Worm (Caenorhabditis elegans): Measurements from ENCODE around the gene K07F5.6.

K07F5.6 gene

ce11 chrIV:9875646-9876045, 29.2 kb upstream of the K07F5.6 start:
- TF ChIP-seq F57A8.1 (GFP tag; optimal IDR thresholded peaks at IDR 0.05) = no peak
- no peak for TF ChIP-seq lsl-1 (GFP tag; optimal IDR thresholded peaks at IDR 0.05)
- TF ChIP-seq hsf-1 (GFP tag; IDR thresholded peaks at IDR 0.05) = no peak
- TF ChIP-seq attf-6 (GFP tag; IDR thresholded peaks at IDR 0.05) = no peak
- no peak for TF ChIP-seq B0336.3 (GFP tag; IDR thresholded peaks at IDR 0.05)
- TF ChIP-seq ztf-22 (GFP tag; optimal IDR thresholded peaks at IDR 0.05) = no peak
- TF ChIP-seq lin-40 (tag; optimal IDR thresholded peaks at IDR 0.05) = peak; percentile 52
- no peak for TF ChIP-seq madf-8 (GFP tag; conservative IDR thresholded peaks at IDR 0.05)
- no peak for TF ChIP-seq B0035.1 (tag; optimal IDR thresholded peaks at IDR 0.05)
- TF ChIP-seq ZK185.1 (tag; optimal IDR thresholded peaks at IDR 0.05; ENCODE audit: poor library complexity, severe bottlenecking) = no peak
- TF ChIP-seq akir-1 (GFP tag; optimal IDR thresholded peaks at IDR 0.05) = no peak
- TF ChIP-seq lin-35 (GFP tag; optimal IDR thresholded peaks at IDR 0.05) = no peak
- TF ChIP-seq tlf-1 (GFP tag; optimal IDR thresholded peaks at IDR 0.05) = no peak
- TF ChIP-seq tbx-9 (tag; optimal IDR thresholded peaks at IDR 0.05; ENCODE audit: borderline replicate concordance) = no peak
- TF ChIP-seq F49E8.2 (tag; optimal IDR thresholded peaks at IDR 0.05; ENCODE audit: insufficient read depth) = no peak
- no peak for TF ChIP-seq efl-1 (GFP tag; optimal IDR thresholded peaks at IDR 0.05)
- TF ChIP-seq zim-3 (tag; optimal IDR thresholded peaks at IDR 0.05) = no peak
- no peak for TF ChIP-seq egl-18 (GFP tag; IDR thresholded peaks at IDR 0.05)
- TF ChIP-seq nfya-2 (GFP tag; IDR thresholded peaks at IDR 0.05) = no peak
- TF ChIP-seq Y53F4B.3 (GFP tag; IDR thresholded peaks at IDR 0.05) = no peak
- no peak for TF ChIP-seq hmg-20 (GFP tag; IDR thresholded peaks at IDR 0.05)
- TF ChIP-seq lir-1 (GFP tag; conservative IDR thresholded peaks at IDR 0.05) = no peak
- TF ChIP-seq die-1 (tag; optimal IDR thresholded peaks at IDR 0.05) = no peak
- TF ChIP-seq egrh-3 (GFP tag; IDR thresholded peaks at IDR 0.05) = no peak
- no peak for TF ChIP-seq nhr-90 (tag; optimal IDR thresholded peaks at IDR 0.05)
- TF ChIP-seq attf-5 (GFP tag; optimal IDR thresholded peaks at IDR 0.05) = peak; percentile 14
- TF ChIP-seq ztf-25 (GFP tag; IDR thresholded peaks at IDR 0.05) = no peak
- no peak for TF ChIP-seq hrde-1 (tag; optimal IDR thresholded peaks at IDR 0.05; ENCODE audit: borderline replicate concordance)
- no peak for TF ChIP-seq cebp-1 (GFP tag; IDR thresholded peaks at IDR 0.05)
- peak; percentile 47 for TF ChIP-seq cebp-1 (tag; optimal IDR thresholded peaks at IDR 0.05)
- no peak for TF ChIP-seq B0261.1 (tag; optimal IDR thresholded peaks at IDR 0.05)
- no peak for TF ChIP-seq T07F8.4 (tag; optimal IDR thresholded peaks at IDR 0.05)
- TF ChIP-seq unc-130 (GFP tag; optimal IDR thresholded peaks at IDR 0.05) = no peak
- TF ChIP-seq snpc-4 (GFP tag; optimal IDR thresholded peaks at IDR 0.05) = no peak
- no peak for TF ChIP-seq snpc-4 (tag; optimal IDR thresholded peaks at IDR 0.05)
- TF ChIP-seq nhr-80 (tag; optimal IDR thresholded peaks at IDR 0.05) = peak; percentile 89
- TF ChIP-seq rcor-1 (GFP tag; IDR thresholded peaks at IDR 0.05) = no peak
- no peak for TF ChIP-seq nhr-27 (tag; optimal IDR thresholded peaks at IDR 0.05)
- TF ChIP-seq C17E4.6 (GFP tag; IDR thresholded peaks at IDR 0.05) = no peak
- TF ChIP-seq atf-7 (tag; optimal IDR thresholded peaks at IDR 0.05) = peak; percentile 0
- no peak for TF ChIP-seq hlh-12 (tag; optimal IDR thresholded peaks at IDR 0.05)
- no peak for TF ChIP-seq lsy-27 (tag; optimal IDR thresholded peaks at IDR 0.05; ENCODE audit: borderline replicate concordance, insufficient read depth)
- no peak for TF ChIP-seq let-526 (GFP tag; IDR thresholded peaks at IDR 0.05)
- no peak for TF ChIP-seq pha-4 (tag; optimal IDR thresholded peaks at IDR 0.05)
- TF ChIP-seq nhr-179 (tag; optimal IDR thresholded peaks at IDR 0.05) = no peak
- no peak for TF ChIP-seq nfyb-1 (GFP tag; IDR thresholded peaks at IDR 0.05)
- peak in 1 of 2 experiments; percentile 8 for TF ChIP-seq let-607 (tag; optimal IDR thresholded peaks at IDR 0.05)
- TF ChIP-seq mes-4 (tag; optimal IDR thresholded peaks at IDR 0.05) = no peak
- no peak for TF ChIP-seq dox-1 (GFP tag; IDR thresholded peaks at IDR 0.05)

All from whole organism, young adult.